Worm (Caenorhabditis elegans) whole organism, L2 larva: Measurements from ENCODE around the gene col-114.

Experiments used
- C34F6.9 ChIP-seq: fragments of 150-350 bp; optimal IDR thresholded peaks from 2 replicates; lab custom pipeline; 2014; ENCODE audit warnings: missing biosample characterization, missing genetic modification characterization
- F13H6.1 ChIP-seq: sonication (generic microtip); optimal IDR thresholded peaks from 2 replicates; lab custom pipeline; 2016; ENCODE audit warnings: missing genetic modification characterization, missing compliant biosample characterization
- R02D3.7 ChIP-seq: fragments of 150-350 bp; optimal IDR thresholded peaks from 2 replicates; lab custom pipeline; 2014; ENCODE audit warnings: missing biosample characterization, missing genetic modification characterization
- Y55F3AM.14 ChIP-seq: fragments of 200-800 bp; sonication (Bioruptor generic); optimal IDR thresholded peaks from 2 replicates; lab custom pipeline; 2018; ENCODE audit warnings: mild to moderate bottlenecking, missing genetic modification characterization, missing compliant biosample characterization
- ZK546.5 ChIP-seq: sonication (generic microtip); optimal IDR thresholded peaks from 2 replicates; lab custom pipeline; 2017; ENCODE audit warnings: missing biosample characterization, missing genetic modification characterization
- alr-1 ChIP-seq: fragments of 150-350 bp; optimal IDR thresholded peaks from 2 replicates; lab custom pipeline; 2014; ENCODE audit warnings: missing biosample characterization, missing genetic modification characterization
- aly-2 ChIP-seq: fragments of 150-350 bp; optimal IDR thresholded peaks from 2 replicates; lab custom pipeline; 2014; ENCODE audit warnings: missing biosample characterization, missing genetic modification characterization
- ama-1 ChIP-seq: fragments of 150-350 bp; optimal IDR thresholded peaks from 2 replicates; lab custom pipeline; 2018; ENCODE audit warnings: inconsistent platforms
- blmp-1 ChIP-seq: sonication (generic microtip); optimal IDR thresholded peaks from 2 replicates; lab custom pipeline; 2017; ENCODE audit warnings: missing genetic modification characterization, mild to moderate bottlenecking, missing compliant biosample characterization, antibody characterized with exemption, moderate library complexity; ENCODE audit not compliant: insufficient read depth
- ceh-16 ChIP-seq: fragments of 150-350 bp; optimal IDR thresholded peaks from 2 replicates; lab custom pipeline; 2014; ENCODE audit warnings: missing biosample characterization, missing genetic modification characterization
- egl-27 ChIP-seq: sonication (generic microtip); optimal IDR thresholded peaks from 3 replicates; lab custom pipeline; 2017; ENCODE audit warnings: missing biosample characterization, missing genetic modification reagents, missing genetic modification characterization
- elt-1 ChIP-seq: fragments of 150-350 bp; optimal IDR thresholded peaks from 2 replicates; lab custom pipeline; 2014; ENCODE audit warnings: missing biosample characterization, missing genetic modification characterization
- elt-3 ChIP-seq: sonication (generic microtip); optimal IDR thresholded peaks from 2 replicates; lab custom pipeline; 2017; ENCODE audit warnings: missing biosample characterization, missing genetic modification characterization
- fos-1 ChIP-seq: fragments of 150-350 bp; optimal IDR thresholded peaks from 2 replicates; lab custom pipeline; 2014; ENCODE audit warnings: missing biosample characterization, missing genetic modification characterization
- lin-11 ChIP-seq: fragments of 150-350 bp; sonication (generic microtip); optimal IDR thresholded peaks from 2 replicates; lab custom pipeline; 2014; ENCODE audit warnings: missing biosample characterization, missing genetic modification characterization, inconsistent platforms, mixed read lengths
- lin-13 ChIP-seq: fragments of 150-350 bp; optimal IDR thresholded peaks from 2 replicates; lab custom pipeline; 2014; ENCODE audit warnings: missing biosample characterization, missing genetic modification reagents, missing genetic modification characterization
- lin-39 ChIP-seq: fragments of 150-350 bp; optimal IDR thresholded peaks from 2 replicates; lab custom pipeline; 2014; ENCODE audit warnings: missing biosample characterization, missing genetic modification reagents, missing genetic modification characterization
- lsy-2 ChIP-seq, 2 experiments: fragments of 150-350 bp in 1 of 2; sonication (generic microtip) in 1 of 2; optimal IDR thresholded peaks; 2 replicates each; lab custom pipeline; 2014 to 2017; ENCODE audit warnings: missing biosample characterization in 2 of 2, missing genetic modification characterization in 2 of 2
- mab-5 ChIP-seq: fragments of 150-350 bp; optimal IDR thresholded peaks from 2 replicates; lab custom pipeline; 2014; ENCODE audit warnings: missing biosample characterization, missing genetic modification characterization
- mbf-1 ChIP-seq: sonication (generic microtip); optimal IDR thresholded peaks from 2 replicates; lab custom pipeline; 2017; ENCODE audit warnings: missing biosample characterization, missing genetic modification characterization
- mdl-1 ChIP-seq, 2 experiments: fragments of 150-350 bp in 1 of 2; sonication (generic microtip) in 1 of 2; optimal IDR thresholded peaks; 2 replicates each; lab custom pipeline; 2017; ENCODE audit warnings: missing biosample characterization in 2 of 2, missing genetic modification characterization in 2 of 2
- nhr-129 ChIP-seq: fragments of 150-350 bp; optimal IDR thresholded peaks from 2 replicates; lab custom pipeline; 2014; ENCODE audit warnings: missing biosample characterization, missing genetic modification characterization
- nhr-21 ChIP-seq: fragments of 150-350 bp; optimal IDR thresholded peaks from 2 replicates; lab custom pipeline; 2014; ENCODE audit warnings: missing biosample characterization, missing genetic modification characterization
- nhr-23 ChIP-seq: fragments of 150-350 bp; optimal IDR thresholded peaks from 2 replicates; lab custom pipeline; 2014; ENCODE audit warnings: missing biosample characterization, missing genetic modification reagents, missing genetic modification characterization
- nhr-237 ChIP-seq: fragments of 150-350 bp; optimal IDR thresholded peaks from 2 replicates; lab custom pipeline; 2014; ENCODE audit warnings: missing biosample characterization, missing genetic modification characterization
- nhr-25 ChIP-seq: fragments of 150-350 bp; sonication (generic microtip); optimal IDR thresholded peaks from 3 replicates; lab custom pipeline; 2014; ENCODE audit warnings: missing biosample characterization, missing genetic modification characterization
- nhr-6 ChIP-seq: fragments of 150-350 bp; optimal IDR thresholded peaks from 2 replicates; lab custom pipeline; 2014; ENCODE audit warnings: missing biosample characterization, missing genetic modification characterization
- nhr-77 ChIP-seq: fragments of 150-350 bp; optimal IDR thresholded peaks from 2 replicates; lab custom pipeline; 2014; ENCODE audit warnings: missing biosample characterization, missing genetic modification characterization
- peb-1 ChIP-seq: fragments of 150-350 bp; optimal IDR thresholded peaks from 2 replicates; lab custom pipeline; 2014; ENCODE audit warnings: missing biosample characterization, missing genetic modification characterization
- sem-4 ChIP-seq: fragments of 150-350 bp; optimal IDR thresholded peaks from 2 replicates; lab custom pipeline; 2014; ENCODE audit warnings: missing biosample characterization, missing genetic modification reagents, missing genetic modification characterization
- skn-1 ChIP-seq: sonication (generic microtip); optimal IDR thresholded peaks from 2 replicates; lab custom pipeline; 2017; ENCODE audit warnings: missing biosample characterization, missing genetic modification characterization
- sma-3 ChIP-seq: sonication (generic microtip); optimal IDR thresholded peaks from 2 replicates; lab custom pipeline; 2016; ENCODE audit warnings: missing genetic modification reagents, missing genetic modification characterization, missing compliant biosample characterization
- sma-9 ChIP-seq, 2 experiments: fragments of 150-350 bp in 1 of 2; sonication (generic microtip) in 1 of 2; optimal IDR thresholded peaks; 2 replicates each; lab custom pipeline; 2014 to 2016; ENCODE audit warnings: missing genetic modification characterization in 2 of 2, mild to moderate bottlenecking in 1 of 2, missing biosample characterization in 1 of 2, missing compliant biosample characterization in 1 of 2, missing genetic modification reagents in 1 of 2, moderate library complexity in 1 of 2
- snpc-4 ChIP-seq: fragments of 150-350 bp; optimal IDR thresholded peaks from 2 replicates; lab custom pipeline; 2014; ENCODE audit warnings: missing biosample characterization, missing genetic modification characterization
- unc-39 ChIP-seq: fragments of 150-350 bp; optimal IDR thresholded peaks from 2 replicates; lab custom pipeline; 2014; ENCODE audit warnings: missing biosample characterization, missing genetic modification characterization
- unc-55 ChIP-seq: fragments of 150-350 bp; sonication (generic microtip); optimal IDR thresholded peaks from 3 replicates; lab custom pipeline; 2014; ENCODE audit warnings: missing biosample characterization, missing genetic modification reagents, missing genetic modification characterization
- unc-62 ChIP-seq: fragments of 150-350 bp; optimal IDR thresholded peaks from 2 replicates; lab custom pipeline; 2014; ENCODE audit warnings: missing biosample characterization, missing genetic modification reagents, missing genetic modification characterization
- zag-1 ChIP-seq: fragments of 150-350 bp; optimal IDR thresholded peaks from 2 replicates; lab custom pipeline; 2014; ENCODE audit warnings: missing biosample characterization, missing genetic modification characterization
- ztf-11 ChIP-seq: sonication (generic microtip); optimal IDR thresholded peaks from 2 replicates; lab custom pipeline; 2017; ENCODE audit warnings: missing biosample characterization, missing genetic modification characterization
- ztf-4 ChIP-seq: fragments of 150-350 bp; optimal IDR thresholded peaks from 2 replicates; lab custom pipeline; 2014; ENCODE audit warnings: missing biosample characterization, missing genetic modification characterization

The col-114 gene

DNA sequence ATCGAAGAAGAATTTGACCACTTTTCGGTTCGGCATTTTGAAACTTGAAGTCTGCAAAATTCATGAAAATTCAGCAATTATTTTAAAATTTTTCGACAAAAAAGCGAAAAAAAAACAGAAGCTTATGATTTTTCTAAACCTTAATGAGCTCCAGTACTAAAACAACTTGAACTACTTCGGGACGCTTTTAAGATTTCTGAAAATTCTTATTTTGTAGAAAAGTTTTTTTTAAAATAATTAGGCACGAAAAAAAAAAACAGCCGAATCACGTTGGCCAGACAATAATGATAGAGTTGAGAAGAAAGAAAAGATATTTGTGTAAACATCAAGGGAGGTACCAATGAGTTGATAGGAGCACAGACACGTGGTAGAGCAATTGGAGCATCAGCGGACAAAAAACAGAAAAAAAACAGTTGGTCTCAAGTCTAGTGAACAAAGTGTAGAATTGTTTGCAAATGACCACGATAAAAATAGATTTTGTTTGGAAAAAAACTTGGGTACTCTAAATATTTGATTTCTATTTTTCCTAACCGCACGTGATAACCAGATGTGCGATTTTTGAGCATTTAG lies 4.1 kb downstream of the col-114 start, which contains the start of gene gstk-2:
Gene gstk-2 (minus strand): TSS at position 51 of the 570 bp plus-strand sequence.
- peak; percentile 65 for TF ChIP-seq F13H6.1 (tag; lab: Kevin White, UChicago)
- no peak for TF ChIP-seq mab-5 (tag; lab: Kevin White, UChicago)
- no peak for TF ChIP-seq blmp-1 (tag; lab: Kevin White, UChicago)
- no peak for TF ChIP-seq elt-1
- peak in 1 of 2 experiments; percentile 9 for TF ChIP-seq lsy-2 (tag; optimal IDR thresholded peaks at IDR 0.05; lab: Kevin White, UChicago)
- TF ChIP-seq unc-39: no peak
- TF ChIP-seq sma-9 (GFP tag; optimal IDR thresholded peaks at IDR 0.05; lab: Kevin White, UChicago): peak; percentile 62
- no peak for TF ChIP-seq sma-9 (tag; optimal IDR thresholded peaks at IDR 0.05; lab: Kevin White, UChicago)
- TF ChIP-seq C34F6.9 (tag; lab: Kevin White, UChicago): peak; percentile 42
- TF ChIP-seq nhr-129 (tag; lab: Kevin White, UChicago): peak; percentile 57
- no peak for TF ChIP-seq lin-13 (GFP tag; lab: Kevin White, UChicago)

DNA sequence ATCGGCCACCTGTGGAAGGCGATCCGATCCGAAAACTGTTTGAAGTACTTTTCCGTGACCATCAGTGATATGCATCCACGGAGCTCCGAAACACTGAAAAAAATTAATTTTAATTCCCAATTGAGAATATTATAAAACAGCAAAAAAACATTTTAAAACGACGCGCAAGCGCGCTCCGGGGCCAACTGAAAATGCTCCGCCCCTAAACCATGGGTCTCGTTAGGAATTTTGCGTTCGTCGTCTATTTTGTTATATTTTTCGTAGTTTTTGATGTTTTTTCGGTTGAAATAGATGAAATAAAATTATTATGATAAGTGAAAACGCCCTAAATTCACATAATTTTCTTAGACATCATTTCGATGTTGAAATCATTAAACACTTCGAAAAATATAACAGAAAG lies 5.9 kb downstream of the col-114 start:
- TF ChIP-seq alr-1 (tag; lab: Kevin White, UChicago) (no peak), nhr-25 (tag; lab: Kevin White, UChicago) (peak; percentile 25), nhr-77 (tag; lab: Kevin White, UChicago) (no peak), ZK546.5 (tag; lab: Kevin White, UChicago) (no peak)

DNA sequence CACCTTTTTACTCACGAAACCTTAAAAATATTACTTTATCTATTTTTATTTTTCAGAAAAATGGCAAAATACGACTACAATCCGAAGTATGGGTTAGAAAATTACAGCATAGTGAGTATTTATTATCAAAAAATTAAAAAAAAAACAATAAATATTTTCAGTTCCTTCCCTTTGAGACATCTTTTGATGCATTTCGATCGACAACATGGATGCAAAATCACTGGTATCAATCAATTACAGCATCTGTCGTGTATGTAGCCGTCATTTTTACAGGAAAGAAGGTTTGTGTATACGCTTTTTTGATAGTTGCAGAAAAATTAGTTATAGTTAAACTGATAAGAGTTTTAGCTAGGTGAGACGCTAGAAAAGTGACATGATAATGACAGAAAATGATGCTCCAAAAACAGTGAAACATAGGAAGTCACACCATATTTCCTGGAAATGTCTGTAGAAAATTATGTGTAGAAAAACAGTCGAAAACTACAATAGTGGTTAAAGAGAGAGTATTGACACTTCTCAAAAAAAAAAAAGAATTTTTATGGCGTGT lies 8.7 kb downstream of the col-114 start, which contains the start of gene elo-3:
Gene elo-3 (plus strand): TSS at position 51 of the 547 bp plus-strand sequence.
- TF ChIP-seq fos-1 (tag; lab: Kevin White, UChicago): peak; percentile 61
- no peak for TF ChIP-seq F13H6.1 (tag; lab: Kevin White, UChicago)
- no peak for TF ChIP-seq ztf-11
- no peak for TF ChIP-seq R02D3.7 (tag; lab: Kevin White, UChicago)
- TF ChIP-seq lin-39 (tag; lab: Kevin White, UChicago): no peak
- TF ChIP-seq ztf-4 (tag; lab: Kevin White, UChicago): no peak

DNA sequence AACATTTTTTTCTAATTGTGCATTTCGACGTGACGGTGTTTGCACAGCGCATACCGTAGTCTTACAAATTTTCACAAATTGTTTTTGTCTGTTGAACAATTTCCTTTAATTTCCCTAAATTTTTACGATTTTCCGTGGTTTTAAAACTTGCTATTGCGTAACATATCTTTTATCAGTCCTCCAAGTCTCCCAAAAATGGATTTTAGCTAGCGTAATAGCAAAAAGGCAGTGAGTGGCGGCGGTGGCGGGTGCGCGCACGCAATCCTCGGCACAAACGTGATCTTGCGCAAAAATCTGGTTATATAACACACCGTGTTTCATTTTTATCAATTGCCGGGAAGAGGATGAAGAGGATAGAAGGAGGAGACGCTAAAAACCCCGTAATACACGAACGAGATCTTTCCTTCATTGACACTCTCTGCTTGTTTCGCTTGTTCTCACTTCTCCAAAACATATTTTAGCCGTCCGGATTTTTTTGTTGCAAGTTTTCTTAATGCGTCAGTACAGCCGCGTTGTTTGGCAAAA lies 10.1 kb downstream of the col-114 start:
- no peak for TF ChIP-seq unc-62 (GFP tag; lab: Kevin White, UChicago)
- no peak for TF ChIP-seq mdl-1 (tag; optimal IDR thresholded peaks at IDR 0.05; lab: Kevin White, UChicago)
- TF ChIP-seq lin-13 (GFP tag; lab: Kevin White, UChicago): no peak
- no peak for TF ChIP-seq snpc-4 (tag; lab: Kevin White, UChicago)
- TF ChIP-seq nhr-6 (tag; lab: Kevin White, UChicago): no peak
- TF ChIP-seq aly-2 (tag; lab: Kevin White, UChicago): no peak
- TF ChIP-seq elt-1: no peak
- no peak for TF ChIP-seq unc-55 (GFP tag; lab: Kevin White, UChicago)
- TF ChIP-seq nhr-21: peak; percentile 47
- TF ChIP-seq peb-1 (tag; lab: Kevin White, UChicago): no peak
- no peak for TF ChIP-seq mbf-1 (tag; lab: Kevin White, UChicago)
- TF ChIP-seq lin-11 (tag; lab: Kevin White, UChicago): no peak
- peak in 1 of 2 experiments; percentile 15 for TF ChIP-seq lsy-2 (tag; optimal IDR thresholded peaks at IDR 0.05; lab: Kevin White, UChicago)
- TF ChIP-seq sma-3: no peak

DNA sequence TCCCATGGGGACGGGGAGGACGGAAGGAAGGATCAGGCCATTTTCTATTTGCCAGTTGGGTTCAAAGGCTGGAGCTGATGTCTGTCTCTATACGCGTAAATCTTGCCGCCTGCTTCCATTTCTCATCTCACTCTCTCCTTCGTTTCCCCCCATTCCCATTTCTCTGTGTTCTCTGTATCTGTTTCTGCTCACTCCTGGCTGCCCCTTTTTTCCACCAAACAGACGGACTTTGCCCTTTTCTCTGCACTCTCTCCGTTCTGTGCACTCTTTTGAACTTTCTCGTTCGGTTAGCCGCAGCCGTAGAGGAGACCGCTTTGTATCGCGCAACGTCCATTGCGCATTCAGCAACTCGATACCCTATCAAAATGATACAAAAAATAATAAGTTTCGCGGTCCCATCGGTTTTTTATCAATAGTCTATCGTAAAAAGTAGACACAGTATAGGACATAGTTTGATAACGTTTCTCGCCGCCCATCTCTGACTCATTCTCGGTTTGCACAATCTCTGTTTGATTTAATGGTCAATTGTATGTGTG lies 11.0 kb downstream of the col-114 start:
- peak; percentile 85 for TF ChIP-seq F13H6.1 (tag; lab: Kevin White, UChicago)
- peak; percentile 49 for TF ChIP-seq unc-55 (GFP tag; lab: Kevin White, UChicago)
- no peak for TF ChIP-seq peb-1 (tag; lab: Kevin White, UChicago)
- no peak for TF ChIP-seq nhr-237
- no peak for TF ChIP-seq skn-1 (tag; lab: Kevin White, UChicago)
- TF ChIP-seq ceh-16 (tag; lab: Kevin White, UChicago): peak; percentile 12
- TF ChIP-seq mbf-1 (tag; lab: Kevin White, UChicago): no peak
- TF ChIP-seq elt-3: no peak
- peak; percentile 60 for TF ChIP-seq zag-1 (tag; lab: Kevin White, UChicago)
- no peak for TF ChIP-seq nhr-6 (tag; lab: Kevin White, UChicago)
- peak; percentile 62 for TF ChIP-seq sem-4
- peak; percentile 42 for TF ChIP-seq sma-9 (GFP tag; optimal IDR thresholded peaks at IDR 0.05; lab: Kevin White, UChicago)
- no peak for TF ChIP-seq sma-9 (tag; optimal IDR thresholded peaks at IDR 0.05; lab: Kevin White, UChicago)
- no peak for TF ChIP-seq alr-1 (tag; lab: Kevin White, UChicago)
- TF ChIP-seq ztf-4 (tag; lab: Kevin White, UChicago): no peak
- TF ChIP-seq unc-62 (GFP tag; lab: Kevin White, UChicago): no peak
- no peak for TF ChIP-seq ama-1 (lab: Kevin White, UChicago)
- no peak for TF ChIP-seq nhr-25 (tag; lab: Kevin White, UChicago)
- TF ChIP-seq aly-2 (tag; lab: Kevin White, UChicago): no peak
- no peak for TF ChIP-seq unc-39
- TF ChIP-seq lin-13 (GFP tag; lab: Kevin White, UChicago): peak; percentile 44
- TF ChIP-seq Y55F3AM.14: peak; percentile 28
- TF ChIP-seq lin-39 (tag; lab: Kevin White, UChicago): no peak
- TF ChIP-seq lin-11 (tag; lab: Kevin White, UChicago): peak; percentile 24
- TF ChIP-seq mdl-1 (tag; optimal IDR thresholded peaks at IDR 0.05; lab: Kevin White, UChicago): peak in 1 of 2 experiments; percentile 22
- peak; percentile 82 for TF ChIP-seq nhr-129 (tag; lab: Kevin White, UChicago)
- no peak for TF ChIP-seq nhr-23 (tag; lab: Kevin White, UChicago)
- TF ChIP-seq egl-27 (tag; lab: Kevin White, UChicago): no peak
